Fruit fly (Drosophila melanogaster) whole organism, embryonic: Measurements from ENCODE around the gene CG14647.

Source experiments
- Adf1 ChIP-seq: fragments of 200-800 bp; sonication (Bioruptor generic); IDR thresholded peaks from 2 replicates; pipeline ENCODE4 v1.3.6; 2022; ENCODE audit warnings: missing biosample characterization, missing genetic modification characterization
- Atf6 ChIP-seq: fragments of 200-800 bp; sonication (Bioruptor generic); IDR thresholded peaks from 2 replicates; pipeline ENCODE4 v1.3.6; 2022; ENCODE audit warnings: missing biosample characterization, missing genetic modification characterization
- Bgb ChIP-seq: fragments of 200-800 bp; sonication (Bioruptor generic); IDR thresholded peaks from 2 replicates; pipeline ENCODE4 v1.3.6; 2022; ENCODE audit warnings: missing biosample characterization, missing genetic modification characterization; ENCODE audit not compliant: partially characterized antibody
- CG10654 ChIP-seq: fragments of 200-800 bp; sonication (Bioruptor generic); optimal IDR thresholded peaks from 2 replicates; lab custom pipeline; 2016; ENCODE audit warnings: missing biosample characterization, missing genetic modification characterization
- CG12659 ChIP-seq: fragments of 200-800 bp; sonication (Bioruptor generic); optimal IDR thresholded peaks from 3 replicates; lab custom pipeline; 2017; ENCODE audit warnings: mild to moderate bottlenecking, missing biosample characterization, missing genetic modification reagents, missing genetic modification characterization
- CG13123 ChIP-seq: fragments of 200-800 bp; sonication (Bioruptor generic); optimal IDR thresholded peaks from 2 replicates; lab custom pipeline; 2016; ENCODE audit warnings: missing biosample characterization, missing genetic modification characterization
- CG13775 ChIP-seq: fragments of 200-800 bp; sonication (Bioruptor generic); optimal IDR thresholded peaks from 3 replicates; lab custom pipeline; 2017; ENCODE audit warnings: missing biosample characterization, mild to moderate bottlenecking, missing genetic modification characterization
- CG18011 ChIP-seq: fragments of 200-800 bp; sonication (Bioruptor generic); optimal IDR thresholded peaks from 2 replicates; lab custom pipeline; 2017; ENCODE audit warnings: missing biosample characterization, missing genetic modification characterization, mild to moderate bottlenecking, moderate library complexity, missing genotype
- CG2199 ChIP-seq: fragments of 200-800 bp; sonication (Bioruptor generic); IDR thresholded peaks from 3 replicates; pipeline ENCODE4 v1.3.6; 2022; ENCODE audit warnings: missing biosample characterization, missing genetic modification characterization
- CG2712 ChIP-seq: fragments of 200-800 bp; optimal IDR thresholded peaks from 3 replicates; lab custom pipeline; 2019; ENCODE audit warnings: missing biosample characterization, mild to moderate bottlenecking, missing genetic modification characterization, moderate library complexity
- CG31388 ChIP-seq: fragments of 200-800 bp; sonication (Bioruptor generic); optimal IDR thresholded peaks from 2 replicates; lab custom pipeline; 2016; ENCODE audit warnings: missing biosample characterization, missing genetic modification characterization
- CG3163 ChIP-seq: fragments of 200-800 bp; sonication (Bioruptor generic); optimal IDR thresholded peaks from 3 replicates; lab custom pipeline; 2016; ENCODE audit warnings: missing biosample characterization, missing genetic modification characterization
- CG34376 ChIP-seq: fragments of 200-800 bp; sonication (Bioruptor generic); optimal IDR thresholded peaks from 2 replicates; lab custom pipeline; 2018; ENCODE audit warnings: missing biosample characterization, mild to moderate bottlenecking, missing genetic modification characterization
- CG5180 ChIP-seq: fragments of 200-800 bp; sonication (Bioruptor generic); optimal IDR thresholded peaks from 3 replicates; lab custom pipeline; 2017; ENCODE audit warnings: missing biosample characterization, missing genetic modification characterization, mild to moderate bottlenecking, moderate library complexity, missing genetic modification reagents
- CG6791 ChIP-seq: fragments of 200-800 bp; sonication (Bioruptor generic); IDR thresholded peaks from 3 replicates; pipeline ENCODE4 v1.3.6; 2022; ENCODE audit warnings: missing biosample characterization, missing genetic modification characterization; ENCODE audit not compliant: partially characterized antibody
- CG7357 ChIP-seq: fragments of 200-800 bp; sonication (Bioruptor generic); IDR thresholded peaks from 3 replicates; pipeline ENCODE4 v1.3.6; 2022; ENCODE audit warnings: missing biosample characterization, missing genetic modification characterization
- CG7839 ChIP-seq: fragments of 200-800 bp; sonication (Bioruptor generic); optimal IDR thresholded peaks from 3 replicates; lab custom pipeline; 2018; ENCODE audit warnings: missing biosample characterization, mild to moderate bottlenecking, missing genetic modification characterization, moderate library complexity
- CG7928 ChIP-seq: fragments of 200-800 bp; sonication (Bioruptor generic); optimal IDR thresholded peaks from 2 replicates; lab custom pipeline; 2017; ENCODE audit warnings: missing biosample characterization, mild to moderate bottlenecking, missing genetic modification characterization
- CG8089 ChIP-seq: fragments of 200-800 bp; sonication (Bioruptor generic); optimal IDR thresholded peaks from 3 replicates; lab custom pipeline; 2016; ENCODE audit warnings: missing biosample characterization, missing genetic modification characterization
- CG8478 ChIP-seq: fragments of >200 bp; optimal IDR thresholded peaks from 2 replicates; lab custom pipeline; 2018
- CG9727 ChIP-seq: fragments of 200-800 bp; sonication (Bioruptor generic); optimal IDR thresholded peaks from 3 replicates; lab custom pipeline; 2017; ENCODE audit warnings: missing biosample characterization, mild to moderate bottlenecking, missing genetic modification characterization
- CG9797 ChIP-seq: fragments of 200-800 bp; sonication (Bioruptor generic); optimal IDR thresholded peaks from 3 replicates; lab custom pipeline; 2018; ENCODE audit warnings: missing biosample characterization, mild to moderate bottlenecking, missing genetic modification characterization
- Dip2 ChIP-seq: fragments of 200-800 bp; sonication (Bioruptor generic); IDR thresholded peaks from 2 replicates; pipeline ENCODE4 v1.3.6; 2022; ENCODE audit warnings: missing biosample characterization, missing genetic modification characterization
- Doc3 ChIP-seq: fragments of 200-800 bp; sonication (Bioruptor generic); IDR thresholded peaks from 3 replicates; pipeline ENCODE4 v1.3.6; 2022; ENCODE audit warnings: missing biosample characterization, missing genetic modification characterization; ENCODE audit not compliant: partially characterized antibody
- Dp ChIP-seq: fragments of 200-800 bp; sonication (Bioruptor generic); optimal IDR thresholded peaks from 2 replicates; lab custom pipeline; 2018; ENCODE audit warnings: missing biosample characterization, mild to moderate bottlenecking, missing genetic modification characterization, moderate library complexity
- H15 ChIP-seq: fragments of 200-800 bp; sonication (Bioruptor generic); IDR thresholded peaks from 3 replicates; pipeline ENCODE4 v1.3.6; 2022; ENCODE audit warnings: missing biosample characterization, missing genetic modification characterization
- Hand ChIP-seq: fragments of 200-800 bp; sonication (Bioruptor generic); optimal IDR thresholded peaks from 2 replicates; lab custom pipeline; 2017; ENCODE audit warnings: mild to moderate bottlenecking, missing biosample characterization, missing genetic modification reagents, missing genetic modification characterization
- HmgD ChIP-seq: fragments of 200-800 bp; sonication (Bioruptor generic); optimal IDR thresholded peaks from 3 replicates; lab custom pipeline; 2016; ENCODE audit warnings: missing biosample characterization, missing genetic modification characterization
- Hr3 ChIP-seq: fragments of 200-800 bp; sonication (Bioruptor generic); optimal IDR thresholded peaks from 3 replicates; lab custom pipeline; 2016; ENCODE audit warnings: missing biosample characterization, missing genetic modification characterization
- MTF-1 ChIP-seq: fragments of 200-800 bp; sonication (Bioruptor generic); optimal IDR thresholded peaks from 2 replicates; lab custom pipeline; 2018; ENCODE audit warnings: missing biosample characterization, mild to moderate bottlenecking, missing genetic modification characterization, borderline replicate concordance
- Sry-δ ChIP-seq: fragments of 200-800 bp; sonication (Bioruptor generic); optimal IDR thresholded peaks from 2 replicates; lab custom pipeline; 2016; ENCODE audit warnings: missing biosample characterization, missing genetic modification characterization
- Trl ChIP-seq, 3 experiments: fragments of >200 bp in 2 of 3; fragments of 200-800 bp in 1 of 3; sonication (Bioruptor generic) in 1 of 3; optimal IDR thresholded peaks; 2 replicates in 1 of 3; 3 replicates in 2 of 3; lab custom pipeline; 2016 to 2017; ENCODE audit warnings: missing biosample characterization in 1 of 3, missing genetic modification characterization in 1 of 3
- btn ChIP-seq: fragments of 200-800 bp; sonication (Bioruptor generic); optimal IDR thresholded peaks from 2 replicates; lab custom pipeline; 2016; ENCODE audit warnings: missing biosample characterization, missing genetic modification characterization
- chinmo ChIP-seq: fragments of 200-800 bp; sonication (Bioruptor generic); IDR thresholded peaks from 4 replicates; pipeline ENCODE4 v1.3.6; 2022; ENCODE audit warnings: missing biosample characterization, missing genetic modification characterization; ENCODE audit not compliant: partially characterized antibody
- cwo ChIP-seq: fragments of 200-800 bp; sonication (Bioruptor generic); optimal IDR thresholded peaks from 3 replicates; lab custom pipeline; 2017; ENCODE audit warnings: missing biosample characterization, missing genetic modification characterization, mild to moderate bottlenecking, moderate library complexity, missing genetic modification reagents
- emc ChIP-seq: fragments of 200-800 bp; sonication (Bioruptor generic); optimal IDR thresholded peaks from 2 replicates; lab custom pipeline; 2016; ENCODE audit warnings: missing biosample characterization, missing genetic modification characterization
- gem ChIP-seq: fragments of 200-800 bp; sonication (Bioruptor generic); optimal IDR thresholded peaks from 2 replicates; lab custom pipeline; 2019; ENCODE audit warnings: missing biosample characterization, mild to moderate bottlenecking, missing genetic modification characterization, moderate library complexity
- her ChIP-seq: fragments of 200-800 bp; sonication (Bioruptor generic); optimal IDR thresholded peaks from 2 replicates; lab custom pipeline; 2016; ENCODE audit warnings: missing biosample characterization, missing genetic modification characterization
- inv ChIP-seq: fragments of 200-800 bp; sonication (Bioruptor generic); IDR thresholded peaks from 2 replicates; pipeline ENCODE4 v1.3.6; 2022; ENCODE audit warnings: missing biosample characterization, missing genetic modification characterization; ENCODE audit not compliant: partially characterized antibody
- kah ChIP-seq: fragments of 200-800 bp; sonication (Bioruptor generic); optimal IDR thresholded peaks from 2 replicates; lab custom pipeline; 2018; ENCODE audit warnings: missing biosample characterization, mild to moderate bottlenecking, missing genetic modification characterization
- luna ChIP-seq: fragments of 200-800 bp; sonication (Bioruptor generic); optimal IDR thresholded peaks from 2 replicates; lab custom pipeline; 2016; ENCODE audit warnings: missing biosample characterization, missing genetic modification characterization
- nerfin-1 ChIP-seq: fragments of 200-800 bp; sonication (Bioruptor generic); optimal IDR thresholded peaks from 3 replicates; lab custom pipeline; 2019; ENCODE audit warnings: missing biosample characterization, mild to moderate bottlenecking, missing genetic modification characterization, moderate library complexity
- otp ChIP-seq: fragments of 200-800 bp; sonication (Bioruptor generic); IDR thresholded peaks from 3 replicates; pipeline ENCODE4, ENCODE4 v1.3.6; 2022; ENCODE audit warnings: missing biosample characterization, missing genetic modification characterization
- peb ChIP-seq: fragments of 200-800 bp; sonication (Bioruptor generic); IDR thresholded peaks from 2 replicates; pipeline ENCODE4 v1.3.6; 2022; ENCODE audit warnings: missing biosample characterization, missing genetic modification characterization
- row ChIP-seq: fragments of 200-800 bp; sonication (Bioruptor generic); IDR thresholded peaks from 3 replicates; pipeline ENCODE4 v1.3.6; 2022; ENCODE audit warnings: missing biosample characterization, missing genetic modification characterization
- sens ChIP-seq: fragments of 200-800 bp; sonication (Bioruptor generic); peaks from one replicate; lab custom pipeline; 2016; ENCODE audit warnings: missing biosample characterization, missing genetic modification characterization
- slbo ChIP-seq: fragments of 200-800 bp; sonication (Bioruptor generic); IDR thresholded peaks from 2 replicates; pipeline ENCODE4 v1.3.6; 2022; ENCODE audit warnings: missing biosample characterization, missing genetic modification characterization
- vvl ChIP-seq: fragments of 200-800 bp; sonication (Bioruptor generic); IDR thresholded peaks from 2 replicates; pipeline ENCODE4 v1.3.6; 2022; ENCODE audit warnings: missing biosample characterization, missing genetic modification characterization

CG14647 gene

DNA sequence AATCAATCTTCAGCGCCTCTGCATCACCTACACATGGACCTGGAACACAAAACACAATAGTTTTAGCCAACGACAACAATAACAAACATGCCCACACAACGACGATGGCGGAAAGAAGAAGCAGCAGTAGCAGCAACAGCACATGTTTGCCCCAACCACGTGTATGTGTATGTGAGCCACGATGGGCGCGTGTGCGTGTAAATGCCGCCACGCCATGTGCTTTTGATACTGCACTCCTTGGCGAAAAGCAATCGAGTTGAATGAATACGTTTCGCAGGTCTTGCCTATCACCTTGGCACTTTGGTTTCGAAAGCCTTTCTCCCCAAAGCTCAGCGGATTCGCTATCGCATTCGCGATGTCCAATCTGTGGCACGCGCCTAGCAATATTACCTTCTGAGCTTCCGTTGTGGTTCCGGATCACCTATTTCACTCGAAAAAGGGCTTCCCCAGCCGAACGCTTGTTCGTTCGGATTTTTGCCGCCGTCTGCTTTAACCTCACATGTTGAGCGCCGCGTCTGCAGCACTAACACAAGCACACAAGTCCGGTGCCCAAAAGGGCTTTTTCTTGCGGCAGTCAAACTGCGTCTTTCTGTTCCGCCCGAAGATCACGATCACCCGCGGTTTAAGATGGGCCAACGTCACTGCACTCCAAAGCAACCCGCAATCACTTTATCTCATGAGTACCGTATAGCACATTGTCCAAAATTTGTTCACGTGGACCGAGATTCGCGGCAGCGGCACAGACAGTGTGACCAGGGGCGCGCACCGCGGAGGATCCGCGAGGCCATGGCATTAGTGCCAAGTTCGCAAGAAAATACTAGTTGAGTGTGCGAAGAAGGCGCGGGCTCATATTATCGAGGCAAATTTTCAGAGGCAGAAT is 28.5 kb downstream of the CG14647 start, which contains the start of gene srl (continued):
- TF ChIP-seq inv (GFP tag; lab: Robert Waterston, UW) (no peak), nerfin-1 (tag; lab: Kevin White, UChicago) (peak; percentile 74), CG10654 (no peak), Sry-δ (GFP tag; lab: Kevin White, UChicago) (peak; percentile 38), CG9797 (GFP tag; lab: Kevin White, UChicago) (peak; percentile 96), MTF-1 (GFP tag; lab: Kevin White, UChicago) (peak; percentile 11), CG13775 (no peak), CG3163 (GFP tag; lab: Kevin White, UChicago) (peak; percentile 14), Adf1 (GFP tag; lab: Robert Waterston, UW) (peak; percentile 72), btn (no peak), otp (GFP tag; lab: Robert Waterston, UW) (0 out of 3 replicates have a peak, but pooled peaks have one; percentile 5), H15 (GFP tag; lab: Robert Waterston, UW) (no peak), her (GFP tag; lab: Kevin White, UChicago) (peak; percentile 63), Hand (GFP tag; lab: Kevin White, UChicago) (no peak), Hr3 (GFP tag; lab: Kevin White, UChicago) (no peak), gem (no peak), CG13123 (GFP tag; lab: Kevin White, UChicago) (no peak), CG7357 (GFP tag; lab: Robert Waterston, UW) (no peak), CG7928 (GFP tag; lab: Kevin White, UChicago) (no peak), Dip2 (no peak), CG7839 (tag; lab: Kevin White, UChicago) (no peak), chinmo (GFP tag; lab: Robert Waterston, UW) (0 out of 4 replicates have a peak, but pooled peaks have one; percentile 61), CG2712 (tag; lab: Kevin White, UChicago) (peak; percentile 21), CG18011 (GFP tag; lab: Kevin White, UChicago) (peak; percentile 7), CG5180 (GFP tag; lab: Kevin White, UChicago) (peak; percentile 12), CG2199 (GFP tag; lab: Robert Waterston, UW) (peak; percentile 85; the same call in 2 of the 3 replicates), CG8089 (GFP tag; lab: Kevin White, UChicago) (no peak), luna (GFP tag; lab: Kevin White, UChicago) (no peak), sens (peak; percentile 80), Doc3 (GFP tag; lab: Robert Waterston, UW) (0 out of 3 replicates have a peak, but pooled peaks have one; percentile 22), Bgb (GFP tag; lab: Robert Waterston, UW) (0 out of 2 replicates have a peak, but pooled peaks have one; percentile 25), CG8478 (lab: Kevin White, UChicago) (peak; percentile 36), Dp (GFP tag; lab: Kevin White, UChicago) (peak; percentile 78), CG31388 (GFP tag; lab: Kevin White, UChicago) (no peak), row (GFP tag; lab: Robert Waterston, UW) (peak; percentile 13; the same call in 1 of the 3 replicates), Atf6 (GFP tag; lab: Robert Waterston, UW) (peak; percentile 20; the same call in 1 of the 2 replicates), emc (GFP tag; lab: Kevin White, UChicago) (no peak), vvl (no peak; the same call in 1 of the 2 replicates), CG6791 (peak; percentile 53; the same call in 2 of the 3 replicates), cwo (peak; percentile 42), kah (GFP tag; lab: Kevin White, UChicago) (peak; percentile 17), Trl (optimal IDR thresholded peaks at IDR 0.05; lab: Kevin White, UChicago) (no peak), Trl (GFP tag; optimal IDR thresholded peaks at IDR 0.05; lab: Kevin White, UChicago) (no peak), CG12659 (GFP tag; lab: Kevin White, UChicago) (peak; percentile 71), peb (GFP tag; lab: Robert Waterston, UW) (no peak), slbo (GFP tag; lab: Robert Waterston, UW) (no peak), HmgD (GFP tag; lab: Kevin White, UChicago) (peak; percentile 52), CG34376 (GFP tag; lab: Kevin White, UChicago) (peak; percentile 51), CG9727 (peak; percentile 19)
